Fruit fly (Drosophila melanogaster) Kc167 (cell line): ENCODE measurements around the gene Actn.

ENCODE experiments used
- Myc ChIP-seq: fragments of >200 bp; optimal IDR thresholded peaks from 2 replicates; lab custom pipeline; 2017; ENCODE audit warnings: missing external identifiers
- Sin3A ChIP-seq: fragments of >200 bp; optimal IDR thresholded peaks from 2 replicates; lab custom pipeline; 2018; ENCODE audit warnings: missing external identifiers
- h ChIP-seq: fragments of >200 bp; optimal IDR thresholded peaks from 3 replicates; lab custom pipeline; 2018; ENCODE audit warnings: missing external identifiers
- psq ChIP-seq: fragments of >200 bp; optimal IDR thresholded peaks from 2 replicates; lab custom pipeline; 2017; ENCODE audit warnings: missing external identifiers
- ttk ChIP-seq: sonication (Bioruptor generic); optimal IDR thresholded peaks from 2 replicates; lab custom pipeline; 2017; ENCODE audit warnings: missing external identifiers

DNA sequence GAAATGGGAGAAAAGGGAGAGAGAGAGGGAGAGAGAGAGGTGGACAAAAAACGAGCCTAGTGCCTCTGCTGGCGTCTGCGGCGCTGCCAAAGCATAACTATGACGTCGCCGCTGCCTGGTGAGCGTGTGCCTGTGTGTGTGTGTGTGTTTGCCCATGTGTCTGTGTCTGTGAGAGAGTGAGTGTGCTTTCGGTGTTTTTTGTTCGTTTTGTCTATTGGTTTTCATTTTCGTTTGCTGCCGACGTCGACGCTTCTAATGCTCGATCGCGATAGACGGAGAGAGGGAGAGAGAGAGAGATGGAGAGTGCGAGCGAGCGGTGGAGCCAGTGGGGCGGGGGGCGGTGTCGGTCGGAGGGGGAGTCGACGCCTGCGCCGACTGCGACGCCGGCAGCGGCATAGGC, 50.3 kb downstream of the Actn start:
- TF ChIP-seq h (lab: Kevin White, UChicago) (no peak), ttk (lab: Kevin White, UChicago) (no peak), psq (lab: Kevin White, UChicago) (no peak), Sin3A (lab: Kevin White, UChicago) (no peak), Myc (lab: Kevin White, UChicago) (no peak)
